Fruit fly (Drosophila melanogaster): ENCODE results near the gene CG17328.

DNA sequence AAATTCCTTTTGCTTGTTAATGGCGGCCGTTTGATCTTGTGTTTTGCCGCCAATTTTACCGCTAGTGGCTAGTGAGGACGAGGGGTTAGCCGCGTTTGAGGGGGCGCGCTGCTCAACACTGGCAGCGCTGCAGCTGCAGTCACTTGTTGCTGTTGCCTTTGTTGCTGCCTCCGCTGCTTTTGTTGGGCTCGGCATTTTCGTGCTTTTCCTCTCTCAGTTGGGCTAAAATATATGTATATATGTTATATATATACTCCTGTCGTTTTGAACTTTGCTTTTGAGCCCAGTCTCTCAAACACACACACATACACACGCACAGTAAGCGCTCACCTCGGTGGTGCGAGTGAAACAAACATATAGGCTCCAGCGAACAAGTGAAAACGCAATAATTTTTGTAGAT lies 25.1 kb downstream of the CG17328 start:
- TF ChIP-seq psq (optimal IDR thresholded peaks at IDR 0.05) (no peak), h (optimal IDR thresholded peaks at IDR 0.05) (no peak), ttk (optimal IDR thresholded peaks at IDR 0.05) (no peak), Sin3A (optimal IDR thresholded peaks at IDR 0.05) (no peak), insv (optimal IDR thresholded peaks at IDR 0.05) (no peak), Myc (optimal IDR thresholded peaks at IDR 0.05) (no peak)

All from Kc167 (cell line).